Fruit fly (Drosophila melanogaster): Measurements from ENCODE around the gene CG7142.

CG7142 gene

dm6 chr3R:18298298-18298899 is 19.1 kb upstream of the CG7142 start (continued):
- TF ChIP-seq Atf-2 (GFP tag; optimal IDR thresholded peaks at IDR 0.05) (no peak), fd3F (GFP tag; optimal IDR thresholded peaks at IDR 0.05) (no peak), Ravus (GFP tag; IDR thresholded peaks at IDR 0.05) (no peak), danr (GFP tag; IDR thresholded peaks at IDR 0.05) (no peak), nerfin-2 (GFP tag; IDR thresholded peaks at IDR 0.05; ENCODE audit: partially characterized antibody) (no peak), esg (GFP tag; conservative IDR thresholded peaks at IDR 0.05) (no peak), org-1 (GFP tag; optimal IDR thresholded peaks at IDR 0.05) (no peak), PHDP (tag; optimal IDR thresholded peaks at IDR 0.05) (no peak), run (tag; optimal IDR thresholded peaks at IDR 0.05) (peak; percentile 31), CG8944 (GFP tag; optimal IDR thresholded peaks at IDR 0.05) (no peak), nom (GFP tag; optimal IDR thresholded peaks at IDR 0.05) (peak; percentile 26), CG4820 (GFP tag; optimal IDR thresholded peaks at IDR 0.05) (no peak), Awh (GFP tag; IDR thresholded peaks at IDR 0.05) (peak; percentile 58; the same call in 1 of the 2 replicates), CG10543 (GFP tag; optimal IDR thresholded peaks at IDR 0.05) (peak; percentile 59), Six4 (GFP tag; optimal IDR thresholded peaks at IDR 0.05) (no peak), CG1024 (GFP tag; IDR thresholded peaks at IDR 0.05) (no peak), pita (GFP tag; optimal IDR thresholded peaks at IDR 0.05) (no peak), CG7786 (GFP tag; optimal IDR thresholded peaks at IDR 0.05) (no peak), Hr39 (optimal IDR thresholded peaks at IDR 0.05) (no peak), D19B (GFP tag; optimal IDR thresholded peaks at IDR 0.05) (no peak), Ets65A (GFP tag) (peak; percentile 61), nerfin-1 (tag; optimal IDR thresholded peaks at IDR 0.05) (peak; percentile 95), CG4360 (GFP tag; IDR thresholded peaks at IDR 0.05) (peak; percentile 95), shn (GFP tag; optimal IDR thresholded peaks at IDR 0.05) (no peak), Lhr (GFP tag; optimal IDR thresholded peaks at IDR 0.05) (no peak), HLH3B (GFP tag; IDR thresholded peaks at IDR 0.05) (no peak; the same call in 1 of the 2 replicates), pzg (GFP tag; optimal IDR thresholded peaks at IDR 0.05) (no peak), ci (GFP tag; IDR thresholded peaks at IDR 0.05) (peak; percentile 65; the same call in 2 of the 3 replicates), Med (GFP tag) (peak; percentile 92), sna (GFP tag; IDR thresholded peaks at IDR 0.05; ENCODE audit: partially characterized antibody) (no peak), MTF-1 (GFP tag; optimal IDR thresholded peaks at IDR 0.05; ENCODE audit: borderline replicate concordance) (no peak), corto (GFP tag; optimal IDR thresholded peaks at IDR 0.05) (no peak), CG7839 (tag; optimal IDR thresholded peaks at IDR 0.05) (peak; percentile 4), CG9797 (GFP tag; optimal IDR thresholded peaks at IDR 0.05) (no peak), Rx (GFP tag; IDR thresholded peaks at IDR 0.05) (no peak), CG13894 (tag; optimal IDR thresholded peaks at IDR 0.05) (peak; percentile 56), gcm (GFP tag; optimal IDR thresholded peaks at IDR 0.05) (no peak), GATAe (GFP tag; conservative IDR thresholded peaks at IDR 0.05) (no peak), CG2116 (GFP tag; optimal IDR thresholded peaks at IDR 0.05) (no peak), CG2678 (tag; optimal IDR thresholded peaks at IDR 0.05) (peak; percentile 2), hkb (optimal IDR thresholded peaks at IDR 0.05) (no peak), hkb (GFP tag; IDR thresholded peaks at IDR 0.05) (peak; percentile 19; the same call in 1 of the 2 replicates), CG1603 (tag; optimal IDR thresholded peaks at IDR 0.05) (no peak), trem (tag; optimal IDR thresholded peaks at IDR 0.05) (no peak), CG14860 (GFP tag; IDR thresholded peaks at IDR 0.05; ENCODE audit: partially characterized antibody) (peak; percentile 29; the same call in 1 of the 3 replicates), CG11247 (GFP tag; IDR thresholded peaks at IDR 0.05) (no peak), Fer3 (tag; optimal IDR thresholded peaks at IDR 0.05) (no peak), C15 (GFP tag; IDR thresholded peaks at IDR 0.05) (no peak), CG11085 (GFP tag; IDR thresholded peaks at IDR 0.05) (no peak), gcm2 (GFP tag; optimal IDR thresholded peaks at IDR 0.05) (peak; percentile 11), Bteb2 (GFP tag; optimal IDR thresholded peaks at IDR 0.05) (peak; percentile 17)
